Worm (Caenorhabditis elegans) whole organism, L1 larva: ENCODE measurements around the gene K10B3.5.

Experiments used
- F16B12.6 ChIP-seq: fragments of 150-350 bp; optimal IDR thresholded peaks from 2 replicates; lab custom pipeline; 2014; ENCODE audit warnings: missing biosample characterization, missing genetic modification characterization
- ama-1 ChIP-seq: fragments of 150-350 bp; optimal IDR thresholded peaks from 2 replicates; lab custom pipeline; 2014
- efl-1 ChIP-seq, 4 experiments: fragments of 150-350 bp; optimal IDR thresholded peaks in 3 of 4; peaks in 1 of 4; 1 replicate in 1 of 4; 2 replicates in 3 of 4; lab custom pipeline; 2014; ENCODE audit warnings: missing biosample characterization in 2 of 4, missing genetic modification characterization in 2 of 4, missing genetic modification reagents in 2 of 4
- elt-3 ChIP-seq, 6 experiments: fragments of 150-350 bp in 1 of 6; sonication (generic microtip); optimal IDR thresholded peaks; 2 replicates each; lab custom pipeline; 2017 to 2018; ENCODE audit warnings: missing biosample characterization in 6 of 6, missing genetic modification characterization in 6 of 6, inconsistent platforms in 1 of 6
- hlh-17 ChIP-seq: fragments of 200-800 bp; sonication (Bioruptor generic); optimal IDR thresholded peaks from 2 replicates; lab custom pipeline; 2018; ENCODE audit warnings: missing genetic modification characterization, mild to moderate bottlenecking, missing compliant biosample characterization, moderate library complexity, borderline replicate concordance
- mef-2 ChIP-seq: fragments of 150-350 bp; optimal IDR thresholded peaks from 2 replicates; lab custom pipeline; 2014; ENCODE audit warnings: missing biosample characterization, missing genetic modification characterization
- mep-1 ChIP-seq: fragments of 150-350 bp; optimal IDR thresholded peaks from 2 replicates; lab custom pipeline; 2014; ENCODE audit warnings: missing biosample characterization, missing genetic modification characterization
- nhr-11 ChIP-seq: fragments of 150-350 bp; optimal IDR thresholded peaks from 2 replicates; lab custom pipeline; 2014; ENCODE audit warnings: missing biosample characterization, missing genetic modification characterization
- nhr-28 ChIP-seq: fragments of 150-350 bp; optimal IDR thresholded peaks from 2 replicates; lab custom pipeline; 2014; ENCODE audit warnings: missing biosample characterization, missing genetic modification characterization
- skn-1 ChIP-seq: fragments of 150-350 bp; optimal IDR thresholded peaks from 2 replicates; lab custom pipeline; 2014; ENCODE audit warnings: missing biosample characterization, missing genetic modification characterization
- tbx-2 ChIP-seq: sonication (generic microtip); optimal IDR thresholded peaks from 2 replicates; lab custom pipeline; 2016; ENCODE audit warnings: missing genetic modification characterization, missing compliant biosample characterization
- zag-1 ChIP-seq: fragments of 150-350 bp; optimal IDR thresholded peaks from 2 replicates; lab custom pipeline; 2014; ENCODE audit warnings: missing biosample characterization, missing genetic modification characterization
- ztf-11 ChIP-seq, 2 experiments: sonication (generic microtip); optimal IDR thresholded peaks; 2 replicates each; lab custom pipeline; 2016 to 2017; ENCODE audit warnings: missing genetic modification characterization in 2 of 2, missing biosample characterization in 1 of 2, missing compliant biosample characterization in 1 of 2

ce11 chrX:3152361-3152760 lies 46.1 kb upstream of the K10B3.5 start, which contains the start of gene bbln-1:
- no peak for TF ChIP-seq hlh-17 (GFP tag; lab: Kevin White, UChicago)
- no peak for TF ChIP-seq nhr-28
- no peak for TF ChIP-seq nhr-11 (tag; lab: Kevin White, UChicago)
- TF ChIP-seq elt-3 (tag; optimal IDR thresholded peaks at IDR 0.05; lab: Kevin White, UChicago): no peak
- TF ChIP-seq skn-1 (tag; lab: Kevin White, UChicago): no peak
- no peak for TF ChIP-seq ztf-11 (tag; optimal IDR thresholded peaks at IDR 0.05; lab: Kevin White, UChicago)
- TF ChIP-seq efl-1 (optimal IDR thresholded peaks at IDR 0.05; lab: Kevin White, UChicago): no peak
- TF ChIP-seq efl-1 (GFP tag; optimal IDR thresholded peaks at IDR 0.05 in 1 of 2; lab: Kevin White, UChicago): no peak
- TF ChIP-seq tbx-2 (tag; lab: Kevin White, UChicago): no peak
- TF ChIP-seq zag-1 (tag; lab: Kevin White, UChicago): no peak
- no peak for TF ChIP-seq ama-1 (lab: Kevin White, UChicago)
- TF ChIP-seq mep-1: no peak
- TF ChIP-seq mef-2 (tag; lab: Kevin White, UChicago): no peak
- no peak for TF ChIP-seq F16B12.6
